Fruit fly (Drosophila melanogaster) whole organism, pupa: ENCODE measurements around the gene CG15200.

Source experiments
- CG13204 ChIP-seq: fragments of 200-800 bp; sonication (Bioruptor generic); optimal IDR thresholded peaks from 2 replicates; lab custom pipeline; 2018; ENCODE audit warnings: missing biosample characterization, mild to moderate bottlenecking, missing genetic modification characterization, moderate library complexity
- CG15710 ChIP-seq: fragments of 200-800 bp; sonication (Bioruptor generic); optimal IDR thresholded peaks from 2 replicates; lab custom pipeline; 2018; ENCODE audit warnings: missing biosample characterization, mild to moderate bottlenecking, missing genetic modification characterization, moderate library complexity
- CG17806 ChIP-seq: fragments of 200-800 bp; sonication (Bioruptor generic); optimal IDR thresholded peaks from 2 replicates; lab custom pipeline; 2018; ENCODE audit warnings: missing biosample characterization, mild to moderate bottlenecking, missing genetic modification characterization, moderate library complexity
- CG34367 ChIP-seq: fragments of 200-800 bp; sonication (Bioruptor generic); optimal IDR thresholded peaks from 2 replicates; lab custom pipeline; 2018; ENCODE audit warnings: missing biosample characterization, mild to moderate bottlenecking, missing genetic modification characterization
- CG4496 ChIP-seq: fragments of 200-800 bp; sonication (Bioruptor generic); IDR thresholded peaks from 3 replicates; pipeline ENCODE4 v1.3.6; 2022; ENCODE audit warnings: missing biosample characterization, missing genetic modification characterization
- CG8159 ChIP-seq: fragments of 200-800 bp; sonication (Bioruptor generic); optimal IDR thresholded peaks from 3 replicates; lab custom pipeline; 2018; ENCODE audit warnings: missing biosample characterization, mild to moderate bottlenecking, missing genetic modification characterization, moderate library complexity
- CG8301 ChIP-seq: fragments of 200-800 bp; sonication (Bioruptor generic); optimal IDR thresholded peaks from 2 replicates; lab custom pipeline; 2018; ENCODE audit warnings: missing biosample characterization, mild to moderate bottlenecking, missing genetic modification characterization
- CG9948 ChIP-seq: fragments of 200-800 bp; sonication (Bioruptor generic); optimal IDR thresholded peaks from 2 replicates; lab custom pipeline; 2018; ENCODE audit warnings: missing biosample characterization, mild to moderate bottlenecking, missing genetic modification characterization, moderate library complexity
- D1 ChIP-seq: fragments of 200-800 bp; sonication (Bioruptor generic); optimal IDR thresholded peaks from 2 replicates; lab custom pipeline; 2018; ENCODE audit warnings: missing biosample characterization, mild to moderate bottlenecking, missing genetic modification characterization, moderate library complexity
- Pif1A ChIP-seq: fragments of 200-800 bp; sonication (Bioruptor generic); optimal IDR thresholded peaks from 3 replicates; lab custom pipeline; 2016; ENCODE audit warnings: missing biosample characterization, missing genetic modification characterization
- Pif1B ChIP-seq: fragments of 200-800 bp; sonication (Bioruptor generic); optimal IDR thresholded peaks from 3 replicates; lab custom pipeline; 2016; ENCODE audit warnings: missing biosample characterization, missing genetic modification characterization
- fd96Ca ChIP-seq: fragments of 200-800 bp; sonication (Bioruptor generic); IDR thresholded peaks from 3 replicates; pipeline ENCODE4 v1.3.6; 2022; ENCODE audit warnings: missing biosample characterization, missing genetic modification characterization
- rn ChIP-seq: fragments of 200-800 bp; sonication (Bioruptor generic); IDR thresholded peaks from 2 replicates; pipeline ENCODE4 v1.3.6; 2022; ENCODE audit warnings: missing biosample characterization, missing genetic modification characterization

- no peak for TF ChIP-seq CG15710 (tag; lab: Kevin White, UChicago)
- no peak for TF ChIP-seq CG34367 (tag; lab: Kevin White, UChicago)
- TF ChIP-seq Pif1A (GFP tag; lab: Kevin White, UChicago), result no peak
- no peak for TF ChIP-seq CG13204 (GFP tag; lab: Kevin White, UChicago)
- TF ChIP-seq CG9948, result no peak
- no peak for TF ChIP-seq CG4496 (GFP tag; lab: Robert Waterston, UW)
- no peak for TF ChIP-seq CG8301 (tag; lab: Kevin White, UChicago)
- TF ChIP-seq fd96Ca (GFP tag; lab: Robert Waterston, UW), result no peak
- no peak for TF ChIP-seq rn
- TF ChIP-seq CG8159, result no peak
- TF ChIP-seq D1, result no peak
- no peak for TF ChIP-seq CG17806 (tag; lab: Kevin White, UChicago)
- TF ChIP-seq Pif1B (GFP tag; lab: Kevin White, UChicago), result no peak
Observed at dm6 chrX:11143820-11144219, 38.9 kb upstream of the CG15200 start, which contains the start of gene CG15201.
